Worm (Caenorhabditis elegans) whole organism, late embryonic: ENCODE data around the gene nhr-290.

Experiments
- F13H6.1 ChIP-seq: sonication (generic microtip); optimal IDR thresholded peaks from 2 replicates; lab custom pipeline; 2016; ENCODE audit warnings: missing genetic modification characterization, missing compliant biosample characterization
- ahr-1 ChIP-seq: sonication (generic microtip); optimal IDR thresholded peaks from 2 replicates; lab custom pipeline; 2016; ENCODE audit warnings: missing genetic modification characterization, missing compliant biosample characterization
- ceh-22 ChIP-seq: sonication (generic microtip); optimal IDR thresholded peaks from 2 replicates; lab custom pipeline; 2017; ENCODE audit warnings: missing biosample characterization, missing genetic modification characterization
- lin-11 ChIP-seq: fragments of 200-800 bp; sonication (Bioruptor generic); optimal IDR thresholded peaks from 2 replicates; lab custom pipeline; 2018; ENCODE audit warnings: mild to moderate bottlenecking, missing genetic modification characterization, missing compliant biosample characterization
- pax-1 ChIP-seq: fragments of 150-350 bp; optimal IDR thresholded peaks from 2 replicates; lab custom pipeline; 2014; ENCODE audit warnings: missing biosample characterization, missing genetic modification characterization
- pha-4 ChIP-seq: fragments of 150-350 bp; optimal IDR thresholded peaks from 2 replicates; lab custom pipeline; 2018; ENCODE audit warnings: missing biosample characterization, missing genetic modification reagents, missing genetic modification characterization
- unc-42 ChIP-seq: sonication (generic microtip); optimal IDR thresholded peaks from 2 replicates; lab custom pipeline; 2016; ENCODE audit warnings: missing genotype, missing genetic modification characterization, missing compliant biosample characterization
- unc-55 ChIP-seq: sonication (generic microtip); optimal IDR thresholded peaks from 2 replicates; lab custom pipeline; 2017; ENCODE audit warnings: missing biosample characterization, missing genetic modification reagents, missing genetic modification characterization

DNA sequence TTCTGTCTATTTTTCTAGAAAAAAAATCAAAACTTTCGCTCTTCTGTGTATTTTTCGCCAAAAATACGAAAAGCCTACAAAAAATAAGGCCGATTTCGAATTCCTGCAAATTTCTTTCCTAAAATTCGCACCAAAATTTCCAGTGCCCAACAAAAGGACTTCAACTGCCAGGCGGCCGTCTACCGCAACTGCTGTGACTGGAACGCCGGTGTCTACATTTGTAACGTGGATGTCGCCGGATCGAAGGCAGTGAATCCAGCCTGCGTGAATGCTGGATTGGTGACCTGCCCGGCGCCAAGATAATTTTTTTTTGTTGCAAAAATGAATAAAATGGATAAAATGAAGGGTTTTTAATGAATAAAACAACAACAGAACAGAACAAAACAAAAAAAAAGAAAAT is 27.8 kb downstream of the nhr-290 start:
- TF ChIP-seq lin-11 (tag; lab: Kevin White, UChicago) (no peak), pha-4 (tag; lab: Kevin White, UChicago) (no peak), F13H6.1 (tag; lab: Kevin White, UChicago) (no peak), ceh-22 (tag; lab: Kevin White, UChicago) (no peak), pax-1 (no peak), unc-55 (GFP tag; lab: Kevin White, UChicago) (no peak), unc-42 (no peak), ahr-1 (tag; lab: Kevin White, UChicago) (no peak)
